Fruit fly (Drosophila melanogaster) whole organism, embryonic: ENCODE measurements around the gene TrpRS.

Source experiments
- CG11247 ChIP-seq: fragments of 200-800 bp; sonication (Bioruptor generic); IDR thresholded peaks from 2 replicates; pipeline ENCODE4 v1.3.6; 2022; ENCODE audit warnings: missing biosample characterization, missing genetic modification characterization
- CG11504 ChIP-seq: fragments of 200-800 bp; sonication (Bioruptor generic); optimal IDR thresholded peaks from 3 replicates; lab custom pipeline; 2019; ENCODE audit warnings: missing biosample characterization, mild to moderate bottlenecking, missing genetic modification characterization, moderate library complexity
- CG11723 ChIP-seq: fragments of 200-800 bp; sonication (Bioruptor generic); optimal IDR thresholded peaks from 2 replicates; lab custom pipeline; 2017; ENCODE audit warnings: missing biosample characterization, mild to moderate bottlenecking, missing genetic modification characterization
- CG14667 ChIP-seq: fragments of 200-800 bp; sonication (Bioruptor generic); IDR thresholded peaks from 2 replicates; pipeline ENCODE4 v1.3.6; 2022; ENCODE audit warnings: missing biosample characterization, missing genetic modification characterization
- CG1602 ChIP-seq: fragments of 200-800 bp; sonication (Bioruptor generic); optimal IDR thresholded peaks from 3 replicates; lab custom pipeline; 2016; ENCODE audit warnings: missing biosample characterization, missing genetic modification characterization
- CG17186 ChIP-seq: fragments of 200-800 bp; sonication (Bioruptor generic); optimal IDR thresholded peaks from 3 replicates; lab custom pipeline; 2017; ENCODE audit warnings: missing biosample characterization, missing genetic modification reagents, missing genetic modification characterization
- CG1832 ChIP-seq: fragments of 200-800 bp; sonication (Bioruptor generic); optimal IDR thresholded peaks from 2 replicates; lab custom pipeline; 2017; ENCODE audit warnings: missing biosample characterization, mild to moderate bottlenecking, missing genetic modification characterization, inconsistent platforms
- CG2120 ChIP-seq: fragments of 200-800 bp; sonication (Bioruptor generic); optimal IDR thresholded peaks from 3 replicates; lab custom pipeline; 2016; ENCODE audit warnings: missing biosample characterization, missing genetic modification characterization
- CG2129 ChIP-seq: fragments of 200-800 bp; sonication (Bioruptor generic); IDR thresholded peaks from 2 replicates; pipeline ENCODE4 v1.3.6; 2022; ENCODE audit warnings: missing biosample characterization, missing genetic modification characterization; ENCODE audit not compliant: partially characterized antibody
- CG2199 ChIP-seq: fragments of 200-800 bp; sonication (Bioruptor generic); IDR thresholded peaks from 3 replicates; pipeline ENCODE4 v1.3.6; 2022; ENCODE audit warnings: missing biosample characterization, missing genetic modification characterization
- CG30020 ChIP-seq: fragments of 200-800 bp; optimal IDR thresholded peaks from 2 replicates; lab custom pipeline; 2019; ENCODE audit warnings: missing biosample characterization, mild to moderate bottlenecking, missing genetic modification characterization, moderate library complexity
- CG31441 ChIP-seq: fragments of 200-800 bp; sonication (Bioruptor generic); IDR thresholded peaks from 2 replicates; pipeline ENCODE4 v1.3.6; 2022; ENCODE audit warnings: missing biosample characterization, missing genetic modification characterization
- CG3281 ChIP-seq: fragments of 200-800 bp; sonication (Bioruptor generic); optimal IDR thresholded peaks from 3 replicates; lab custom pipeline; 2017; ENCODE audit warnings: missing biosample characterization, mild to moderate bottlenecking, missing genetic modification characterization
- CG4617 ChIP-seq: fragments of 200-800 bp; sonication (Bioruptor generic); optimal IDR thresholded peaks from 3 replicates; lab custom pipeline; 2016; ENCODE audit warnings: missing biosample characterization, missing genetic modification characterization, borderline replicate concordance
- CG6254 ChIP-seq: fragments of 200-800 bp; sonication (Bioruptor generic); optimal IDR thresholded peaks from 3 replicates; lab custom pipeline; 2017; ENCODE audit warnings: mild to moderate bottlenecking, missing biosample characterization, missing genetic modification reagents, missing genetic modification characterization
- CG6683 ChIP-seq: fragments of 200-800 bp; sonication (Bioruptor generic); optimal IDR thresholded peaks from 2 replicates; lab custom pipeline; 2017; ENCODE audit warnings: missing biosample characterization, mild to moderate bottlenecking, missing genetic modification characterization, missing genetic modification reagents
- CG7786 ChIP-seq: fragments of 200-800 bp; sonication (Bioruptor generic); optimal IDR thresholded peaks from 2 replicates; lab custom pipeline; 2016; ENCODE audit warnings: missing biosample characterization, missing genetic modification characterization
- CG7839 ChIP-seq: fragments of 200-800 bp; sonication (Bioruptor generic); optimal IDR thresholded peaks from 3 replicates; lab custom pipeline; 2018; ENCODE audit warnings: missing biosample characterization, mild to moderate bottlenecking, missing genetic modification characterization, moderate library complexity
- CG8290 ChIP-seq, 3 experiments: fragments of 200-800 bp; sonication (Bioruptor generic); optimal IDR thresholded peaks; 2 replicates each; lab custom pipeline; 2016 to 2019; ENCODE audit warnings: missing biosample characterization in 3 of 3, missing genetic modification characterization in 3 of 3, mild to moderate bottlenecking in 2 of 3, moderate library complexity in 1 of 3
- CG8359 ChIP-seq: fragments of 200-800 bp; sonication (Bioruptor generic); optimal IDR thresholded peaks from 2 replicates; lab custom pipeline; 2017; ENCODE audit warnings: missing biosample characterization, mild to moderate bottlenecking, missing genetic modification characterization, borderline replicate concordance
- CG9797 ChIP-seq: fragments of 200-800 bp; sonication (Bioruptor generic); optimal IDR thresholded peaks from 3 replicates; lab custom pipeline; 2018; ENCODE audit warnings: missing biosample characterization, mild to moderate bottlenecking, missing genetic modification characterization
- Deaf1 ChIP-seq: fragments of 200-800 bp; optimal IDR thresholded peaks from 3 replicates; lab custom pipeline; 2019; ENCODE audit warnings: missing biosample characterization, mild to moderate bottlenecking, missing genetic modification characterization, moderate library complexity
- Dek ChIP-seq: fragments of 200-800 bp; sonication (Bioruptor generic); optimal IDR thresholded peaks from 3 replicates; lab custom pipeline; 2019; ENCODE audit warnings: missing biosample characterization, mild to moderate bottlenecking, missing genetic modification characterization, moderate library complexity
- H15 ChIP-seq: fragments of 200-800 bp; sonication (Bioruptor generic); IDR thresholded peaks from 3 replicates; pipeline ENCODE4 v1.3.6; 2022; ENCODE audit warnings: missing biosample characterization, missing genetic modification characterization
- HLH4C ChIP-seq: fragments of 200-800 bp; sonication (Bioruptor generic); IDR thresholded peaks from 3 replicates; pipeline ENCODE4 v1.3.6; 2022; ENCODE audit warnings: missing biosample characterization, missing genetic modification characterization; ENCODE audit not compliant: partially characterized antibody
- Hr3 ChIP-seq: fragments of 200-800 bp; sonication (Bioruptor generic); optimal IDR thresholded peaks from 3 replicates; lab custom pipeline; 2016; ENCODE audit warnings: missing biosample characterization, missing genetic modification characterization
- Lhr ChIP-seq: fragments of 200-800 bp; sonication (Bioruptor generic); optimal IDR thresholded peaks from 3 replicates; lab custom pipeline; 2017; ENCODE audit warnings: mild to moderate bottlenecking, missing biosample characterization, missing genetic modification reagents, missing genetic modification characterization
- Lpt ChIP-seq: fragments of >200 bp; optimal IDR thresholded peaks from 2 replicates; lab custom pipeline; 2018; ENCODE audit warnings: missing biosample characterization, missing genetic modification characterization
- YL-1 ChIP-seq: fragments of 200-800 bp; sonication (Bioruptor generic); optimal IDR thresholded peaks from 3 replicates; lab custom pipeline; 2017; ENCODE audit warnings: missing biosample characterization, mild to moderate bottlenecking, missing genetic modification characterization
- bigmax ChIP-seq: fragments of 200-800 bp; sonication (Bioruptor generic); optimal IDR thresholded peaks from 2 replicates; lab custom pipeline; 2018; ENCODE audit warnings: missing biosample characterization, mild to moderate bottlenecking, missing genetic modification characterization
- bsh ChIP-seq, 2 experiments: fragments of 200-800 bp; sonication (Bioruptor generic); optimal IDR thresholded peaks; 2 replicates each; lab custom pipeline; 2017 to 2018; ENCODE audit warnings: mild to moderate bottlenecking in 2 of 2, missing biosample characterization in 2 of 2, missing genetic modification characterization in 2 of 2, moderate library complexity in 1 of 2
- cato ChIP-seq: fragments of 200-800 bp; sonication (Bioruptor generic); optimal IDR thresholded peaks from 2 replicates; lab custom pipeline; 2016; ENCODE audit warnings: missing biosample characterization, missing genetic modification characterization, borderline replicate concordance
- crp ChIP-seq, 2 experiments: fragments of 200-800 bp; sonication (Bioruptor generic); optimal IDR thresholded peaks; 2 replicates in 1 of 2; 3 replicates in 1 of 2; lab custom pipeline; 2017; ENCODE audit warnings: missing biosample characterization in 2 of 2, missing genetic modification characterization in 2 of 2, mild to moderate bottlenecking in 1 of 2, moderate library complexity in 1 of 2
- ems ChIP-seq: fragments of 200-800 bp; sonication (Bioruptor generic); optimal IDR thresholded peaks from 3 replicates; lab custom pipeline; 2016; ENCODE audit warnings: missing biosample characterization, missing genetic modification characterization
- ewg ChIP-seq: fragments of 200-800 bp; sonication (Bioruptor generic); optimal IDR thresholded peaks from 3 replicates; lab custom pipeline; 2017; ENCODE audit warnings: mild to moderate bottlenecking, missing biosample characterization, missing genetic modification reagents, missing genetic modification characterization
- eyg ChIP-seq: fragments of 200-800 bp; sonication (Bioruptor generic); optimal IDR thresholded peaks from 3 replicates; lab custom pipeline; 2016; ENCODE audit warnings: missing biosample characterization, missing genetic modification characterization
- fd64A ChIP-seq: fragments of 200-800 bp; sonication (Bioruptor generic); optimal IDR thresholded peaks from 3 replicates; lab custom pipeline; 2018; ENCODE audit warnings: missing biosample characterization, mild to moderate bottlenecking, missing genetic modification characterization
- gce ChIP-seq: fragments of 200-800 bp; sonication (Bioruptor generic); IDR thresholded peaks from 3 replicates; pipeline ENCODE4 v1.3.6; 2022; ENCODE audit warnings: missing biosample characterization, missing genetic modification characterization
- her ChIP-seq: fragments of 200-800 bp; sonication (Bioruptor generic); optimal IDR thresholded peaks from 2 replicates; lab custom pipeline; 2016; ENCODE audit warnings: missing biosample characterization, missing genetic modification characterization
- inv ChIP-seq: fragments of 200-800 bp; sonication (Bioruptor generic); IDR thresholded peaks from 2 replicates; pipeline ENCODE4 v1.3.6; 2022; ENCODE audit warnings: missing biosample characterization, missing genetic modification characterization; ENCODE audit not compliant: partially characterized antibody
- kay ChIP-seq: fragments of 200-800 bp; sonication (Bioruptor generic); optimal IDR thresholded peaks from 2 replicates; lab custom pipeline; 2016; ENCODE audit warnings: missing biosample characterization, missing genetic modification characterization
- nerfin-2 ChIP-seq: fragments of 200-800 bp; sonication (Bioruptor generic); IDR thresholded peaks from 2 replicates; pipeline ENCODE4 v1.3.6; 2022; ENCODE audit warnings: missing biosample characterization, missing genetic modification characterization; ENCODE audit not compliant: partially characterized antibody
- pum ChIP-seq: fragments of 200-800 bp; sonication (Bioruptor generic); optimal IDR thresholded peaks from 2 replicates; lab custom pipeline; 2016; ENCODE audit warnings: missing biosample characterization, missing genetic modification characterization
- pzg ChIP-seq: fragments of 200-800 bp; sonication (Bioruptor generic); optimal IDR thresholded peaks from 3 replicates; lab custom pipeline; 2018; ENCODE audit warnings: missing biosample characterization, mild to moderate bottlenecking, missing genetic modification characterization, moderate library complexity
- row ChIP-seq: fragments of 200-800 bp; sonication (Bioruptor generic); IDR thresholded peaks from 3 replicates; pipeline ENCODE4 v1.3.6; 2022; ENCODE audit warnings: missing biosample characterization, missing genetic modification characterization
- sd ChIP-seq: fragments of 200-800 bp; sonication (Bioruptor generic); optimal IDR thresholded peaks from 3 replicates; lab custom pipeline; 2018; ENCODE audit warnings: missing biosample characterization, mild to moderate bottlenecking, missing genetic modification characterization, moderate library complexity
- sisA ChIP-seq: fragments of 200-800 bp; sonication (Bioruptor generic); IDR thresholded peaks from 2 replicates; pipeline ENCODE4 v1.3.6; 2022; ENCODE audit warnings: missing biosample characterization, missing genetic modification characterization
- tin ChIP-seq: fragments of 200-800 bp; sonication (Bioruptor generic); optimal IDR thresholded peaks from 3 replicates; lab custom pipeline; 2016; ENCODE audit warnings: missing biosample characterization, missing genetic modification characterization
- vnd ChIP-seq: fragments of 200-800 bp; sonication (Bioruptor generic); IDR thresholded peaks from 3 replicates; pipeline ENCODE4 v1.3.6; 2022; ENCODE audit warnings: missing biosample characterization, missing genetic modification characterization; ENCODE audit not compliant: partially characterized antibody
- wek ChIP-seq: fragments of 200-800 bp; sonication (Bioruptor generic); optimal IDR thresholded peaks from 3 replicates; lab custom pipeline; 2018; ENCODE audit warnings: missing biosample characterization, mild to moderate bottlenecking, missing genetic modification characterization, moderate library complexity

Gene TrpRS

dm6 chr3R:9266765-9267164, at the start of gene TrpRS, which contains the start of gene Vps16A:
TrpRS (minus strand) TSS chr3R:9266904.
Vps16A (plus strand) TSS chr3R:9267019.
- TF ChIP-seq gce (GFP tag; lab: Robert Waterston, UW) (no peak), CG31441 (no peak), CG14667 (GFP tag; lab: Robert Waterston, UW) (no peak), fd64A (GFP tag; lab: Kevin White, UChicago) (no peak), CG3281 (GFP tag; lab: Kevin White, UChicago) (no peak), Hr3 (GFP tag; lab: Kevin White, UChicago) (no peak), eyg (GFP tag; lab: Kevin White, UChicago) (no peak), pzg (GFP tag; lab: Kevin White, UChicago) (peak; percentile 96), tin (GFP tag; lab: Kevin White, UChicago) (no peak), kay (no peak), crp (GFP tag; optimal IDR thresholded peaks at IDR 0.05; lab: Kevin White, UChicago) (peak; percentile 86 to 98), CG6683 (GFP tag; lab: Kevin White, UChicago) (no peak), bsh (GFP tag; optimal IDR thresholded peaks at IDR 0.05; lab: Kevin White, UChicago) (no peak), CG2199 (GFP tag; lab: Robert Waterston, UW) (no peak), inv (GFP tag; lab: Robert Waterston, UW) (peak; percentile 95), CG30020 (tag; lab: Kevin White, UChicago) (peak; percentile 82), H15 (no peak), CG2120 (peak; percentile 14), CG1832 (GFP tag; lab: Kevin White, UChicago) (no peak), wek (GFP tag; lab: Kevin White, UChicago) (no peak), CG8290 (GFP tag; optimal IDR thresholded peaks at IDR 0.05; lab: Kevin White, UChicago) (peak; percentile 39), CG8290 (tag; optimal IDR thresholded peaks at IDR 0.05; lab: Kevin White, UChicago) (no peak), CG7839 (no peak), Deaf1 (tag; lab: Kevin White, UChicago) (no peak), Dek (tag; lab: Kevin White, UChicago) (no peak), CG11504 (tag; lab: Kevin White, UChicago) (no peak), CG7786 (GFP tag; lab: Kevin White, UChicago) (no peak), nerfin-2 (GFP tag; lab: Robert Waterston, UW) (peak; percentile 98), CG11247 (GFP tag; lab: Robert Waterston, UW) (no peak), CG9797 (GFP tag; lab: Kevin White, UChicago) (peak; percentile 5), cato (no peak), YL-1 (GFP tag; lab: Kevin White, UChicago) (peak; percentile 92), bigmax (GFP tag; lab: Kevin White, UChicago) (no peak), CG17186 (GFP tag; lab: Kevin White, UChicago) (peak; percentile 69), vnd (GFP tag; lab: Robert Waterston, UW) (peak; percentile 98), pum (GFP tag; lab: Kevin White, UChicago) (no peak), sd (tag; lab: Kevin White, UChicago) (no peak), ems (GFP tag; lab: Kevin White, UChicago) (peak; percentile 17), ewg (GFP tag; lab: Kevin White, UChicago) (no peak), Lpt (no peak), CG1602 (no peak), CG4617 (peak; percentile 82), CG11723 (GFP tag; lab: Kevin White, UChicago) (no peak), Lhr (peak; percentile 4), HLH4C (GFP tag; lab: Robert Waterston, UW) (peak; percentile 99), row (GFP tag; lab: Robert Waterston, UW) (no peak; the same call in 2 of the 3 replicates), CG8359 (no peak), her (GFP tag; lab: Kevin White, UChicago) (peak; percentile 29), CG2129 (GFP tag; lab: Robert Waterston, UW) (peak; percentile 90), sisA (GFP tag; lab: Robert Waterston, UW) (no peak), CG6254 (no peak)
